Fruit fly (Drosophila melanogaster): ENCODE data around the gene HP1e.

Gene HP1e

DNA sequence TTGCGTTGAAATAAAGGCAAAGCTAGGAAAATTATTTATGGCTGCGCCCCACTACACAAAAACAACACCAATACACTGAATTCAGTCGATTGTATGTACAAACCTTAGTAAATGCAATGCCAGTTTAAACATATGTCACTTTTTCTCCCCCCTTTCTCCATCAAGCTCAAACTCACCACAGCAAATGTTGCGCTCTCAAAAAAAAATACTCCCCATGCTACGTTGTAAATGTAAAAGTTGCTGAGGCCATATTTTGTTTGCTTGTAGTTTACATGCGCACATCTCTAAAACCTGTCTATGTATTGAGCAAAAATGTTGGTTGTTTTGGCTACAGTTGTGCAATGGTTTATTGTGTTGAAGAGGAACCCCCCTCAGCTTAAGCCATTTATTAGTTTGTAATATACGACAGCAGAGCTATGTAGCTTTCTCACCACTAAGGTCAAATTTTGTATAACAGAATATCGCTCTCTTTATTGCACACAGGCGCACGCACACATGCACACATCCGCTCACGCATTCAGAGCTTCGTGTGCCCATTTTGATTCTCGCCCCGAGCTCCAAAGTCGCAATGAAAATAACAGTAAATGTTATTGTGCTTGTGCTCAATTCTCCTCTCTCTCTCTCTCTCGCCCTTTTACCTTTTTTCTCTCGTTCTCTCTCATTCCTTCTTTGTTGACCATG is 31.2 kb downstream of the HP1e start:
- TF ChIP-seq CG8478 (optimal IDR thresholded peaks at IDR 0.05) (no peak), CTCF (optimal IDR thresholded peaks at IDR 0.05) (no peak)

- no peak for TF ChIP-seq CTCF (optimal IDR thresholded peaks at IDR 0.05)
- no peak for TF ChIP-seq CG8478 (optimal IDR thresholded peaks at IDR 0.05)
Observed at dm6 chr3R:9353276-9353652, 31.7 kb downstream of the HP1e start.

DNA sequence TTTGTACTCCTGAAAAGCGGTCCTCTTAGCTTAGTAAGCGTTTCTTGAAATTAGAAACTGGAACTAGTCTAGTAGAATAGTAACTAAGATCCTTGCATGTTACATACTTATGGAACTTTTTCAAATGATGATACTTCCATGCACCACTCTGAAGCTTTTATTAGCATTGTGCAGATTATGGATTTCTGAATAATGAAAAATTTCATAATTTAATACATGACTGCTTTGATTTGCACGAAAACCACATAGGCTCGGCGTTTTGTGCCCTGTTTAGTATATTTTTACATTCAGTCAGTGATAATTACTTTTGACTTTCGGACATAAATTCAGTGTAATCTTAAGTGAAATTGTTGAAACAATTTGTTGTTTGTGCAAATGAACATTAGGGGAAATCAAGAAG is 33.6 kb downstream of the HP1e start, which contains the start of gene CG43675:
TSS of gene CG43675 (plus strand) at position 301 of the 400 bp plus-strand sequence.
- no peak for TF ChIP-seq CTCF (optimal IDR thresholded peaks at IDR 0.05)
- TF ChIP-seq CG8478 (optimal IDR thresholded peaks at IDR 0.05), result no peak

dm6 chr3R:9359393-9359792 is 37.8 kb downstream of the HP1e start:
- TF ChIP-seq CG8478 (optimal IDR thresholded peaks at IDR 0.05), result no peak
- TF ChIP-seq CTCF (optimal IDR thresholded peaks at IDR 0.05), result no peak

DNA sequence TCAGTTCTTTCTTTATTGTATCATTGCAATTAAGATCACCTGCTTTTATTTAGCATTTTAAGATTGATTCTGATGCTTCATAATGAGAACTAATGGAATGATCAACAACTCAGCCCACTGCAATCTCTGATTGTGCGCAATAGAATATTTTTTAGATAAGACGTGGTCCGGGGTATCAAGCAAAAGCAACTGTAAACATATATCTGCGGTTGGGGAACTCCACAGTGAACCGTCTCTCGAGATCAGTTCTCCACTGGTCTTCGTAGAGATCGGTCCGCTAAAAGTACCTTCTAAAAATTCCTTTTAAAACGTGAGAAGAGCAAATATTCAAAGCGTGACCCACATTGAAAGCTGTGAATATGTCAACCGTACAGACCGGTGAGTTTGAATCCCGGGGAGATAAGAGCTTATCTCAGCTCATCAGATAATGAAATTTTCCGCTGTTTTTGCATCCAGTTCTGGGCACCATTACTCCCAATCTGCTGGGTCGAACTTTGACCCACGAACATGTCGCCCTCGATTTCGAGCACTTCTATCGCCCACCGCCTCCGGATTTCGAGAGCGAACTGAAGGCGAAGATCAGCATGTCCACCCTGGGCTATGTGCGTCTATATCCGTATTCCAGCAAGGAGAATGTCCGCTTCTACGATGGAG is 41.6 kb downstream of the HP1e start, which contains the start of gene CG18473:
TSS of gene CG18473 (plus strand) at position 240 of the 654 bp plus-strand sequence.
- TF ChIP-seq CTCF (optimal IDR thresholded peaks at IDR 0.05) (no peak), CG8478 (optimal IDR thresholded peaks at IDR 0.05) (no peak)

DNA sequence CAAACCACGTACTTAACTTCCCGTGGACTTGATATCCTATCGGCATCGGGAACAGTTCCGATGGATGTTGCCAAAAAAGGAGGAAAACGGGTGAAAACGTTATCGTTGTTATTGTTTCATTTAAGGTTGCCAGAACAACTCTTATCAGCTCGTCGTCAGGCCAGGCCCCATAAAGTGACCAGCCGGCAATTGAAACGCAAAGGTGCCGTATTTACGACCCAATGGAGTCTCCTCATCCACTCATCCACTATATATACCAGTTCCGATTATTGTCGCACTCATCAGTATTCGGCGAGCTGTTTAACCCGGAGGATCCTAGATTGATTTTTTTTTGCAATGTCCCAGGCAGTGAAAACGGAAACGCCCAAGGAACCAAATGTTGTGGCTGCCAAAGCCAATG is 43.6 kb downstream of the HP1e start, which contains the start of gene Srr:
TSS of gene Srr (plus strand) at position 278 of the 400 bp plus-strand sequence.
- TF ChIP-seq CTCF (optimal IDR thresholded peaks at IDR 0.05), result no peak
- TF ChIP-seq CG8478 (optimal IDR thresholded peaks at IDR 0.05), result no peak

DNA sequence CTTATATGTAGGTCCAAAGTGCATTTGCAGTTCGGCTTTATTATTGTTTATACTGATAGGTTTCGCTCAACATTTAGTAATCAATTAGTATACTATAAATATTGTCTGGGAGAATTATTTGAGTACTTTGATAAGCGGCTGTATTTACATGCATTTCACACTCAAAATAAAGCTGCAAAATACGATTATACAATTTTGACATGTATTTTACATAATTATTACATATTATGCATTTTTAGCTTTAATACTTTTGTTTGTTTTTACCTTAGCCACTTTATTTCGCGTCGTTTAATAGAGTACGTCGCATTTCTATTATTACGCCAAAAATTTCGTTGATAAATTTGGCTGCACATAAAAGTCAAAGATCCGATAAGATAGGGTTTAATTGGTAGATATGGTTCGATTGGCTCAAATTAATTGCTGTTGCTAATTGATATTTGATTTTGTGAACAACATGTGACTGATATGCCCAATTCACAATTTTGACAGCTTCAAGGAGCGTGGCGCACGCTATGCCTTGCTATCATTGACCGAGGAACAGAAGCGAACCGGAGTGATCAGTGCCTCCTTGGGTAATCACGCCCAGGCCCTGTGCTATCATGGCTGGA is 44.4 kb downstream of the HP1e start:
- TF ChIP-seq CG8478 (optimal IDR thresholded peaks at IDR 0.05) (no peak), CTCF (optimal IDR thresholded peaks at IDR 0.05) (no peak)

DNA sequence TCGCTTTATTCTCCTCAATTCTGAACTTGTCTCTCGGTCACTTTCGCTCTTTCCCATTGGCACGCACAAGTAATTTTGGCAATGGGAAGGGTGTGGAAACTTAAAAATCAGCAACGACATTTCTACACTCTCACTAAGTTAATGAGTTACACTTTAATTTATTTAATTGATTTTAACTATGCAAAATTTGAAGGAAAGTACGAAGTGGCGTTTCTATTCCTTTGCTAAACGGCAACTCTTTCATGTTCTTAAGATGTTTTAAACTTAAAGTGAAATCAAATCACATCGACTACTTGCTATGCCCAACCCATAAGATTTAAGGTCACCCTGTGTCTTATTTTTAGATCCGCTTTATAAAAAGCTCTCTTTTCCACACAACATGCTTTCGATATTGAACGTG is 48.8 kb downstream of the HP1e start:
- no peak for TF ChIP-seq CG8478 (optimal IDR thresholded peaks at IDR 0.05)
- no peak for TF ChIP-seq CTCF (optimal IDR thresholded peaks at IDR 0.05)

Measured in S2 (cell line).